Fruit fly (Drosophila melanogaster) S2 (cell line): Measurements from ENCODE around the gene ine.

Source experiments
- CG8478 ChIP-seq: fragments of >200 bp; optimal IDR thresholded peaks from 2 replicates; lab custom pipeline; 2018
- CTCF ChIP-seq, 2 experiments: fragments of >200 bp; optimal IDR thresholded peaks; 2 replicates each; lab custom pipeline; 2018

The ine gene

dm6 chr2L:4442010-4442587 is 34.7 kb downstream of the ine start, which contains the start of the genes Sfp24F and CG15432:
TSS of gene Sfp24F (minus strand) at chr2L:4442060.
TSS of gene CG15432 (plus strand) at chr2L:4442320.
- TF ChIP-seq CTCF (optimal IDR thresholded peaks at IDR 0.05; lab: Kevin White, UChicago) (no peak), CG8478 (lab: Kevin White, UChicago) (no peak)

- TF ChIP-seq CG8478 (lab: Kevin White, UChicago) (no peak), CTCF (optimal IDR thresholded peaks at IDR 0.05; lab: Kevin White, UChicago) (no peak)
Measured at dm6 chr2L:4440881-4441737, 35.7 kb downstream of the ine start, which contains the start of gene CG15431. TSS of gene CG15431 (minus strand) at chr2L:4441282.

dm6 chr2L:4437487-4437886 is 39.3 kb downstream of the ine start, which contains the start of gene CG43056:
TSS of gene CG43056 (plus strand) at chr2L:4437787.
- TF ChIP-seq CG8478 (lab: Kevin White, UChicago) (no peak), CTCF (optimal IDR thresholded peaks at IDR 0.05; lab: Kevin White, UChicago) (no peak)

dm6 chr2L:4433608-4434007 is 43.2 kb downstream of the ine start, which contains the start of the genes CG34177 and CG34178:
TSS of gene CG34177 (plus strand) at chr2L:4433908.
TSS of gene CG34178 (plus strand) at chr2L:4433908.
- TF ChIP-seq CG8478 (lab: Kevin White, UChicago) = no peak
- no peak for TF ChIP-seq CTCF (optimal IDR thresholded peaks at IDR 0.05; lab: Kevin White, UChicago)

dm6 chr2L:4422154-4422553 is 54.7 kb downstream of the ine start:
- TF ChIP-seq CTCF (optimal IDR thresholded peaks at IDR 0.05; lab: Kevin White, UChicago) (no peak), CG8478 (lab: Kevin White, UChicago) (no peak)

- TF ChIP-seq CTCF (optimal IDR thresholded peaks at IDR 0.05; lab: Kevin White, UChicago) (no peak), CG8478 (lab: Kevin White, UChicago) (no peak)
Measured at dm6 chr2L:4418819-4419218, 58.0 kb downstream of the ine start.
